Fruit fly (Drosophila melanogaster) whole organism, embryonic: Measurements from ENCODE around the gene CG14286.

Experiments used
- ATbp ChIP-seq: fragments of 200-800 bp; sonication (Bioruptor generic); optimal IDR thresholded peaks from 2 replicates; lab custom pipeline; 2017; ENCODE audit warnings: missing biosample characterization, mild to moderate bottlenecking, missing genetic modification characterization, missing genetic modification reagents
- Asciz ChIP-seq: fragments of 200-800 bp; sonication (Bioruptor generic); optimal IDR thresholded peaks from 2 replicates; lab custom pipeline; 2017; ENCODE audit warnings: missing biosample characterization, mild to moderate bottlenecking, missing genetic modification characterization, missing genetic modification reagents
- BtbVII ChIP-seq: fragments of 200-800 bp; sonication (Bioruptor generic); optimal IDR thresholded peaks from 3 replicates; lab custom pipeline; 2017; ENCODE audit warnings: missing biosample characterization, mild to moderate bottlenecking, missing genetic modification characterization
- CG10959 ChIP-seq: fragments of 200-800 bp; sonication (Bioruptor generic); IDR thresholded peaks from 2 replicates; pipeline ENCODE4 v1.3.6; 2022; ENCODE audit warnings: missing biosample characterization, missing genetic modification characterization
- CG12744 ChIP-seq: fragments of 200-800 bp; sonication (Bioruptor generic); optimal IDR thresholded peaks from 2 replicates; lab custom pipeline; 2016; ENCODE audit warnings: missing biosample characterization, missing genetic modification characterization
- CG14965 ChIP-seq: fragments of 200-800 bp; sonication (Bioruptor generic); optimal IDR thresholded peaks from 2 replicates; lab custom pipeline; 2016; ENCODE audit warnings: missing biosample characterization, missing genetic modification characterization, borderline replicate concordance
- CG17612 ChIP-seq: fragments of 200-800 bp; sonication (Bioruptor generic); IDR thresholded peaks from 2 replicates; pipeline ENCODE4 v1.3.6; 2022; ENCODE audit warnings: missing biosample characterization, missing genetic modification characterization
- CG17829 ChIP-seq: fragments of 200-800 bp; optimal IDR thresholded peaks from 2 replicates; lab custom pipeline; 2019; ENCODE audit warnings: missing biosample characterization, mild to moderate bottlenecking, missing genetic modification characterization, moderate library complexity
- CG32767 ChIP-seq: fragments of 200-800 bp; sonication (Bioruptor generic); IDR thresholded peaks from 2 replicates; pipeline ENCODE4 v1.3.6; 2022; ENCODE audit warnings: missing biosample characterization, missing genetic modification characterization
- CG32772 ChIP-seq: fragments of 200-800 bp; sonication (Bioruptor generic); IDR thresholded peaks from 2 replicates; pipeline ENCODE4 v1.3.6; 2022; ENCODE audit warnings: missing biosample characterization, missing genetic modification characterization
- CG33557 ChIP-seq: fragments of 200-800 bp; sonication (Bioruptor generic); optimal IDR thresholded peaks from 2 replicates; lab custom pipeline; 2019; ENCODE audit warnings: missing biosample characterization, mild to moderate bottlenecking, missing genetic modification characterization, moderate library complexity
- CG3995 ChIP-seq: fragments of 200-800 bp; sonication (Bioruptor generic); optimal IDR thresholded peaks from 3 replicates; lab custom pipeline; 2016; ENCODE audit warnings: missing biosample characterization, missing genetic modification characterization
- CG4707 ChIP-seq: fragments of 200-800 bp; sonication (Bioruptor generic); optimal IDR thresholded peaks from 2 replicates; lab custom pipeline; 2018; ENCODE audit warnings: missing biosample characterization, mild to moderate bottlenecking, missing genetic modification characterization, moderate library complexity
- CG6175 ChIP-seq: fragments of 200-800 bp; sonication (Bioruptor generic); IDR thresholded peaks from 3 replicates; pipeline ENCODE4 v1.3.6; 2022; ENCODE audit warnings: missing biosample characterization, missing genetic modification characterization
- CG7745 ChIP-seq: fragments of 200-800 bp; sonication (Bioruptor generic); optimal IDR thresholded peaks from 2 replicates; lab custom pipeline; 2018; ENCODE audit warnings: missing biosample characterization, mild to moderate bottlenecking, missing genetic modification characterization, moderate library complexity
- CG9727 ChIP-seq: fragments of 200-800 bp; sonication (Bioruptor generic); optimal IDR thresholded peaks from 3 replicates; lab custom pipeline; 2017; ENCODE audit warnings: missing biosample characterization, mild to moderate bottlenecking, missing genetic modification characterization
- D19B ChIP-seq: fragments of 200-800 bp; sonication (Bioruptor generic); optimal IDR thresholded peaks from 2 replicates; lab custom pipeline; 2017; ENCODE audit warnings: missing biosample characterization, mild to moderate bottlenecking, missing genetic modification characterization
- Deaf1 ChIP-seq: fragments of 200-800 bp; optimal IDR thresholded peaks from 3 replicates; lab custom pipeline; 2019; ENCODE audit warnings: missing biosample characterization, mild to moderate bottlenecking, missing genetic modification characterization, moderate library complexity
- Doc3 ChIP-seq: fragments of 200-800 bp; sonication (Bioruptor generic); IDR thresholded peaks from 3 replicates; pipeline ENCODE4 v1.3.6; 2022; ENCODE audit warnings: missing biosample characterization, missing genetic modification characterization; ENCODE audit not compliant: partially characterized antibody
- Dp ChIP-seq: fragments of 200-800 bp; sonication (Bioruptor generic); optimal IDR thresholded peaks from 2 replicates; lab custom pipeline; 2018; ENCODE audit warnings: missing biosample characterization, mild to moderate bottlenecking, missing genetic modification characterization, moderate library complexity
- Dref ChIP-seq: fragments of 200-800 bp; sonication (Bioruptor generic); IDR thresholded peaks from 2 replicates; pipeline ENCODE4 v1.3.6; 2022; ENCODE audit warnings: missing biosample characterization, missing genetic modification characterization
- Eip74EF ChIP-seq, 2 experiments: fragments of 200-800 bp in 1 of 2; fragments of >200 bp in 1 of 2; sonication (Bioruptor generic) in 1 of 2; optimal IDR thresholded peaks; 2 replicates each; lab custom pipeline; 2017 to 2019; ENCODE audit warnings: missing biosample characterization in 2 of 2, missing genetic modification characterization in 2 of 2, mild to moderate bottlenecking in 1 of 2, moderate library complexity in 1 of 2
- Hr3 ChIP-seq: fragments of 200-800 bp; sonication (Bioruptor generic); optimal IDR thresholded peaks from 3 replicates; lab custom pipeline; 2016; ENCODE audit warnings: missing biosample characterization, missing genetic modification characterization
- Lim3 ChIP-seq: fragments of 200-800 bp; sonication (Bioruptor generic); IDR thresholded peaks from 2 replicates; pipeline ENCODE4 v1.3.6; 2022; ENCODE audit warnings: missing biosample characterization, missing genetic modification characterization
- Meics ChIP-seq: fragments of 200-800 bp; sonication (Bioruptor generic); optimal IDR thresholded peaks from 2 replicates; lab custom pipeline; 2017; ENCODE audit warnings: missing biosample characterization, mild to moderate bottlenecking, missing genetic modification characterization
- Nf-YB ChIP-seq: fragments of 200-800 bp; sonication (Bioruptor generic); optimal IDR thresholded peaks from 3 replicates; lab custom pipeline; 2019; ENCODE audit warnings: missing biosample characterization, mild to moderate bottlenecking, missing genetic modification characterization, moderate library complexity
- NfI ChIP-seq: fragments of 200-800 bp; sonication (Bioruptor generic); optimal IDR thresholded peaks from 3 replicates; lab custom pipeline; 2018; ENCODE audit warnings: missing biosample characterization, mild to moderate bottlenecking, missing genetic modification characterization, moderate library complexity
- PHDP ChIP-seq: fragments of 200-800 bp; sonication (Bioruptor generic); optimal IDR thresholded peaks from 3 replicates; lab custom pipeline; 2018; ENCODE audit warnings: missing biosample characterization, mild to moderate bottlenecking, missing genetic modification characterization, moderate library complexity
- Sin3A ChIP-seq: fragments of >200 bp; optimal IDR thresholded peaks from 2 replicates; lab custom pipeline; 2018
- Ssrp ChIP-seq: fragments of 200-800 bp; sonication (Bioruptor generic); optimal IDR thresholded peaks from 2 replicates; lab custom pipeline; 2018; ENCODE audit warnings: missing biosample characterization, mild to moderate bottlenecking, missing genetic modification characterization, moderate library complexity
- ab ChIP-seq: fragments of 200-800 bp; sonication (Bioruptor generic); optimal IDR thresholded peaks from 2 replicates; lab custom pipeline; 2016; ENCODE audit warnings: missing biosample characterization, missing genetic modification characterization
- ac ChIP-seq: fragments of 200-800 bp; sonication (Bioruptor generic); optimal IDR thresholded peaks from 3 replicates; lab custom pipeline; 2017; ENCODE audit warnings: missing biosample characterization, mild to moderate bottlenecking, missing genetic modification characterization
- al ChIP-seq: fragments of 200-800 bp; sonication (Bioruptor generic); IDR thresholded peaks from 2 replicates; pipeline ENCODE4 v1.3.6; 2022; ENCODE audit warnings: missing biosample characterization, missing genetic modification characterization
- bsh ChIP-seq, 2 experiments: fragments of 200-800 bp; sonication (Bioruptor generic); optimal IDR thresholded peaks; 2 replicates each; lab custom pipeline; 2017 to 2018; ENCODE audit warnings: mild to moderate bottlenecking in 2 of 2, missing biosample characterization in 2 of 2, missing genetic modification characterization in 2 of 2, moderate library complexity in 1 of 2
- cg ChIP-seq: fragments of 200-800 bp; sonication (Bioruptor generic); optimal IDR thresholded peaks from 3 replicates; lab custom pipeline; 2019; ENCODE audit warnings: missing biosample characterization, mild to moderate bottlenecking, missing genetic modification characterization, moderate library complexity
- chn ChIP-seq: fragments of 200-800 bp; sonication (Bioruptor generic); optimal IDR thresholded peaks from 2 replicates; lab custom pipeline; 2016; ENCODE audit warnings: missing biosample characterization, missing genetic modification characterization
- dati ChIP-seq: fragments of 200-800 bp; sonication (Bioruptor generic); IDR thresholded peaks from 2 replicates; pipeline ENCODE4 v1.3.6; 2022; ENCODE audit warnings: missing biosample characterization, missing genetic modification characterization
- dm ChIP-seq: fragments of 200-800 bp; sonication (Bioruptor generic); optimal IDR thresholded peaks from 3 replicates; lab custom pipeline; 2016; ENCODE audit warnings: missing biosample characterization, missing genetic modification characterization
- dysf ChIP-seq: fragments of 200-800 bp; sonication (Bioruptor generic); IDR thresholded peaks from 3 replicates; pipeline ENCODE4 v1.3.6; 2022; ENCODE audit warnings: missing biosample characterization, missing genetic modification characterization
- fd96Cb ChIP-seq: fragments of 200-800 bp; sonication (Bioruptor generic); optimal IDR thresholded peaks from 2 replicates; lab custom pipeline; 2018; ENCODE audit warnings: missing biosample characterization, mild to moderate bottlenecking, missing genetic modification characterization, moderate library complexity
- fru ChIP-seq: fragments of >200 bp; optimal IDR thresholded peaks from 2 replicates; lab custom pipeline; 2017
- gcm2 ChIP-seq: fragments of 200-800 bp; sonication (Bioruptor generic); optimal IDR thresholded peaks from 2 replicates; lab custom pipeline; 2016; ENCODE audit warnings: missing biosample characterization, missing genetic modification characterization
- gfzf ChIP-seq: fragments of 200-800 bp; sonication (Bioruptor generic); optimal IDR thresholded peaks from 2 replicates; lab custom pipeline; 2016; ENCODE audit warnings: missing biosample characterization, mild to moderate bottlenecking, missing genetic modification characterization, moderate library complexity
- grn ChIP-seq: fragments of 200-800 bp; sonication (Bioruptor generic); optimal IDR thresholded peaks from 3 replicates; lab custom pipeline; 2017; ENCODE audit warnings: missing biosample characterization, missing genetic modification characterization
- nerfin-2 ChIP-seq: fragments of 200-800 bp; sonication (Bioruptor generic); IDR thresholded peaks from 2 replicates; pipeline ENCODE4 v1.3.6; 2022; ENCODE audit warnings: missing biosample characterization, missing genetic modification characterization; ENCODE audit not compliant: partially characterized antibody
- p53 ChIP-seq: fragments of 200-800 bp; sonication (Bioruptor generic); optimal IDR thresholded peaks from 2 replicates; lab custom pipeline; 2016; ENCODE audit warnings: missing biosample characterization, missing genetic modification characterization
- pzg ChIP-seq: fragments of 200-800 bp; sonication (Bioruptor generic); optimal IDR thresholded peaks from 3 replicates; lab custom pipeline; 2018; ENCODE audit warnings: missing biosample characterization, mild to moderate bottlenecking, missing genetic modification characterization, moderate library complexity
- rib ChIP-seq: fragments of 200-800 bp; sonication (Bioruptor generic); IDR thresholded peaks from 2 replicates; pipeline ENCODE4 v1.3.6; 2022; ENCODE audit warnings: missing biosample characterization, missing genetic modification characterization
- salm ChIP-seq: fragments of 200-800 bp; sonication (Bioruptor generic); optimal IDR thresholded peaks from 2 replicates; lab custom pipeline; 2018; ENCODE audit warnings: missing biosample characterization, mild to moderate bottlenecking, missing genetic modification characterization
- so ChIP-seq: fragments of 200-800 bp; sonication (Bioruptor generic); IDR thresholded peaks from 3 replicates; pipeline ENCODE4 v1.3.6; 2022; ENCODE audit warnings: missing biosample characterization, missing genetic modification characterization
- stc ChIP-seq: fragments of 200-800 bp; sonication (Bioruptor generic); IDR thresholded peaks from 2 replicates; pipeline ENCODE4 v1.3.6; 2022; ENCODE audit warnings: missing biosample characterization, missing genetic modification characterization
- zfh1 ChIP-seq: fragments of 200-800 bp; sonication (Bioruptor generic); IDR thresholded peaks from 3 replicates; pipeline ENCODE4 v1.3.6; 2022; ENCODE audit warnings: missing biosample characterization, missing genetic modification characterization

Gene CG14286

DNA sequence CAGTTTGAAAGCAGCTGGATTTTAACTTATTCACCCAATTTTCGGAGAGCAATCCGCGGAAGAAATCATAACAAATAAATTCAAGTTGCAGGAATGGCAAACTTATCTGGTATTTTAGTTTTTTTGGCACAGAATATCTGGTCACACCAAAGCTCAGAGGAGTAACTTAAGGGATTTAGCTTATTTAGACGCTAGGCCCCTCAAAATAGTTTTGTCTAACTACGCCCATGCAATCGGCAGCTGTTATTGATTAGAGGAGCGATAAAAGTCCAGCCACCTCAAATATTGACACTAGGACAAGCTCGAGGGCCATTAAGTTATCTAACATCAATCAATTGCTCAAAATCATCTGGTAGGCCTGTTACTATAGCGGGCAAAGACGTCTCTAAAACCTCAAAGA lies 4.9 kb downstream of the CG14286 start, which contains the start of the genes GatA and P5cr (continued):
- no peak for TF ChIP-seq CG17612 (GFP tag; lab: Robert Waterston, UW)
- peak; percentile 80 for TF ChIP-seq rib (GFP tag; lab: Robert Waterston, UW)
- TF ChIP-seq dm (GFP tag; lab: Kevin White, UChicago), result peak; percentile 72
- peak; percentile 74 for TF ChIP-seq grn (GFP tag; lab: Kevin White, UChicago)
- peak; percentile 77 for TF ChIP-seq CG6175 (GFP tag; lab: Robert Waterston, UW)
- peak; percentile 88 for TF ChIP-seq Meics (GFP tag; lab: Kevin White, UChicago)
- peak; percentile 72 for TF ChIP-seq p53
- TF ChIP-seq CG10959 (GFP tag; lab: Robert Waterston, UW), result no peak
- peak; percentile 84 for TF ChIP-seq chn (GFP tag; lab: Kevin White, UChicago)
- TF ChIP-seq CG33557, result no peak
- no peak for TF ChIP-seq dati (GFP tag; lab: Robert Waterston, UW)
- TF ChIP-seq D19B (GFP tag; lab: Kevin White, UChicago), result peak; percentile 34
- peak; percentile 30 for TF ChIP-seq Dp (GFP tag; lab: Kevin White, UChicago)
- peak; percentile 73 for TF ChIP-seq CG32772 (GFP tag; lab: Robert Waterston, UW)
- peak; percentile 50 for TF ChIP-seq fd96Cb (tag; lab: Kevin White, UChicago)
- TF ChIP-seq Hr3 (GFP tag; lab: Kevin White, UChicago), result peak; percentile 72
- peak; percentile 69 for TF ChIP-seq zfh1
- TF ChIP-seq Deaf1, result peak; percentile 31
- TF ChIP-seq CG3995 (GFP tag; lab: Kevin White, UChicago), result peak; percentile 41
- peak; percentile 51 to 69 for TF ChIP-seq bsh (GFP tag; optimal IDR thresholded peaks at IDR 0.05; lab: Kevin White, UChicago)
- TF ChIP-seq al (GFP tag; lab: Robert Waterston, UW), result peak; percentile 80
- TF ChIP-seq BtbVII (GFP tag; lab: Kevin White, UChicago), result peak; percentile 64
- TF ChIP-seq CG17829 (tag; lab: Kevin White, UChicago), result peak; percentile 49
- no peak for TF ChIP-seq fru (lab: Kevin White, UChicago)
- peak; percentile 73 for TF ChIP-seq gfzf (GFP tag; lab: Kevin White, UChicago)
- peak; percentile 62 for TF ChIP-seq gcm2 (GFP tag; lab: Kevin White, UChicago)
- no peak for TF ChIP-seq CG7745 (tag; lab: Kevin White, UChicago)
- TF ChIP-seq Dref (GFP tag; lab: Robert Waterston, UW), result peak; percentile 47
- no peak for TF ChIP-seq CG32767
- TF ChIP-seq CG14965, result no peak
- peak; percentile 90 for TF ChIP-seq NfI
- peak; percentile 91 for TF ChIP-seq dysf (GFP tag; lab: Robert Waterston, UW)
- peak; percentile 75 for TF ChIP-seq stc (GFP tag; lab: Robert Waterston, UW)
- peak; percentile 75 for TF ChIP-seq CG12744 (GFP tag; lab: Kevin White, UChicago)
- TF ChIP-seq Doc3 (GFP tag; lab: Robert Waterston, UW), result no peak
- no peak for TF ChIP-seq Eip74EF (GFP tag; optimal IDR thresholded peaks at IDR 0.05; lab: Kevin White, UChicago)
- no peak for TF ChIP-seq Sin3A (lab: Kevin White, UChicago)
- no peak for TF ChIP-seq cg (GFP tag; lab: Kevin White, UChicago)
- peak; percentile 38 for TF ChIP-seq ab (GFP tag; lab: Kevin White, UChicago)
- TF ChIP-seq salm (tag; lab: Kevin White, UChicago), result peak; percentile 49
- TF ChIP-seq so (GFP tag; lab: Robert Waterston, UW), result no peak
- TF ChIP-seq ATbp, result peak; percentile 58
- peak; percentile 78 for TF ChIP-seq PHDP
- TF ChIP-seq pzg (GFP tag; lab: Kevin White, UChicago), result peak; percentile 74
- TF ChIP-seq CG9727 (GFP tag; lab: Kevin White, UChicago), result peak; percentile 53
- no peak for TF ChIP-seq Lim3
- TF ChIP-seq nerfin-2, result no peak
- TF ChIP-seq Nf-YB (GFP tag; lab: Kevin White, UChicago), result peak; percentile 15
- peak; percentile 21 for TF ChIP-seq Ssrp (tag; lab: Kevin White, UChicago)
- TF ChIP-seq Asciz (GFP tag; lab: Kevin White, UChicago), result no peak
- peak; percentile 41 for TF ChIP-seq CG4707 (GFP tag; lab: Kevin White, UChicago)
- TF ChIP-seq ac (GFP tag; lab: Kevin White, UChicago), result no peak
